Worm (Caenorhabditis elegans) whole organism, L4 larva: Measurements from ENCODE around the gene grd-8.

ENCODE experiments used
- dmd-6 ChIP-seq: fragments of 200-800 bp; sonication (Bioruptor generic); IDR thresholded peaks from 2 replicates; pipeline ENCODE4 v1.3.6; 2022; ENCODE audit warnings: missing genetic modification reagents, missing genetic modification characterization, missing compliant biosample characterization
- egl-27 ChIP-seq: sonication (generic microtip); optimal IDR thresholded peaks from 3 replicates; lab custom pipeline; 2017; ENCODE audit warnings: missing biosample characterization, missing genetic modification reagents, missing genetic modification characterization
- fkh-10 ChIP-seq: fragments of 150-350 bp; optimal IDR thresholded peaks from 2 replicates; lab custom pipeline; 2014; ENCODE audit warnings: missing biosample characterization, missing genetic modification reagents, missing genetic modification characterization
- nhr-237 ChIP-seq: sonication (generic microtip); optimal IDR thresholded peaks from 2 replicates; lab custom pipeline; 2017; ENCODE audit warnings: missing biosample characterization, missing genetic modification characterization
- nhr-48 ChIP-seq: sonication (generic microtip); optimal IDR thresholded peaks from 2 replicates; lab custom pipeline; 2016; ENCODE audit warnings: mild to moderate bottlenecking, missing genetic modification characterization, missing compliant biosample characterization
- nhr-77 ChIP-seq: fragments of 150-350 bp; optimal IDR thresholded peaks from 2 replicates; lab custom pipeline; 2014; ENCODE audit warnings: missing biosample characterization, missing genetic modification characterization
- skn-1 ChIP-seq: fragments of 150-350 bp; optimal IDR thresholded peaks from 2 replicates; lab custom pipeline; 2014; ENCODE audit warnings: missing biosample characterization, missing genetic modification characterization

ce11 chrV:7853900-7854299 lies 11.6 kb downstream of the grd-8 start:
- TF ChIP-seq egl-27 (tag; lab: Kevin White, UChicago) = no peak
- no peak for TF ChIP-seq fkh-10 (GFP tag; lab: Kevin White, UChicago)
- TF ChIP-seq skn-1 (tag; lab: Kevin White, UChicago) = no peak
- no peak for TF ChIP-seq nhr-237 (tag; lab: Kevin White, UChicago)
- no peak for TF ChIP-seq dmd-6 (GFP tag; lab: Robert Waterston, UW)
- TF ChIP-seq nhr-77 (tag; lab: Kevin White, UChicago) = no peak
- no peak for TF ChIP-seq nhr-48 (tag; lab: Kevin White, UChicago)
